Worm (Caenorhabditis elegans): Measurements from ENCODE around the gene dlhd-1.

Gene dlhd-1

ce11 chrII:1127676-1128075 is 44.3 kb downstream of the dlhd-1 start, which contains the start of gene taf-6.1:
Gene taf-6.1, plus strand, starts transcription at chrII:1127976.
- TF ChIP-seq scrt-1 (GFP tag; IDR thresholded peaks at IDR 0.05) (no peak), aly-1 (tag; optimal IDR thresholded peaks at IDR 0.05) (no peak), B0310.2 (tag; optimal IDR thresholded peaks at IDR 0.05) (no peak), tra-4 (tag; optimal IDR thresholded peaks at IDR 0.05) (no peak), tbx-37 (GFP tag; conservative IDR thresholded peaks at IDR 0.05) (no peak), hmbx-1 (tag; optimal IDR thresholded peaks at IDR 0.05) (no peak), hmg-4 (GFP tag; optimal IDR thresholded peaks at IDR 0.05) (no peak), ets-7 (tag; optimal IDR thresholded peaks at IDR 0.05) (no peak), hnd-1 (tag; optimal IDR thresholded peaks at IDR 0.05) (no peak), sea-1 (GFP tag; conservative IDR thresholded peaks at IDR 0.05) (no peak), ama-1 (optimal IDR thresholded peaks at IDR 0.05) (no peak), F13C5.2 (tag; optimal IDR thresholded peaks at IDR 0.05) (no peak), flt-1 (GFP tag; IDR thresholded peaks at IDR 0.05) (no peak), pes-1 (GFP tag; IDR thresholded peaks at IDR 0.05) (no peak), tbx-11 (GFP tag; IDR thresholded peaks at IDR 0.05) (no peak), ceh-36 (tag; optimal IDR thresholded peaks at IDR 0.05) (no peak), ceh-13 (GFP tag; optimal IDR thresholded peaks at IDR 0.05) (no peak)

ce11 chrII:1126472-1126871 is 45.5 kb downstream of the dlhd-1 start:
- TF ChIP-seq ama-1 (optimal IDR thresholded peaks at IDR 0.05) (no peak), sea-1 (GFP tag; conservative IDR thresholded peaks at IDR 0.05) (no peak), ceh-13 (GFP tag; optimal IDR thresholded peaks at IDR 0.05) (no peak), ceh-36 (tag; optimal IDR thresholded peaks at IDR 0.05) (no peak), F13C5.2 (tag; optimal IDR thresholded peaks at IDR 0.05) (no peak), hmg-4 (GFP tag; optimal IDR thresholded peaks at IDR 0.05) (no peak), tbx-37 (GFP tag; conservative IDR thresholded peaks at IDR 0.05) (no peak), pes-1 (GFP tag; IDR thresholded peaks at IDR 0.05) (no peak), hmbx-1 (tag; optimal IDR thresholded peaks at IDR 0.05) (no peak), ets-7 (tag; optimal IDR thresholded peaks at IDR 0.05) (no peak), aly-1 (tag; optimal IDR thresholded peaks at IDR 0.05) (no peak), tbx-11 (GFP tag; IDR thresholded peaks at IDR 0.05) (no peak), scrt-1 (GFP tag; IDR thresholded peaks at IDR 0.05) (no peak)

- TF ChIP-seq flt-1 (GFP tag; IDR thresholded peaks at IDR 0.05) (no peak), B0310.2 (tag; optimal IDR thresholded peaks at IDR 0.05) (no peak), scrt-1 (GFP tag; IDR thresholded peaks at IDR 0.05) (no peak), F13C5.2 (tag; optimal IDR thresholded peaks at IDR 0.05) (no peak), tra-4 (tag; optimal IDR thresholded peaks at IDR 0.05) (no peak), ama-1 (optimal IDR thresholded peaks at IDR 0.05) (no peak), hmbx-1 (tag; optimal IDR thresholded peaks at IDR 0.05) (no peak), tbx-37 (GFP tag; conservative IDR thresholded peaks at IDR 0.05) (no peak), ceh-13 (GFP tag; optimal IDR thresholded peaks at IDR 0.05) (no peak), aly-1 (tag; optimal IDR thresholded peaks at IDR 0.05) (no peak), hmg-4 (GFP tag; optimal IDR thresholded peaks at IDR 0.05) (no peak), pes-1 (GFP tag; IDR thresholded peaks at IDR 0.05) (no peak), hnd-1 (tag; optimal IDR thresholded peaks at IDR 0.05) (no peak)
These were observed 47.2 kb downstream of the dlhd-1 start for ce11 chrII:1124757-1125156.

- TF ChIP-seq hmg-4 (GFP tag; optimal IDR thresholded peaks at IDR 0.05) = no peak
These were observed 48.7 kb downstream of the dlhd-1 start, which contains the start of the genes sut-1 and eri-3 for ce11 chrII:1123208-1123607. Gene sut-1, minus strand, starts transcription at chrII:1123265. Gene eri-3, plus strand, starts transcription at chrII:1123534.
